Worm (Caenorhabditis elegans): ENCODE measurements around the gene flp-21.

- TF ChIP-seq nhr-27 (tag; optimal IDR thresholded peaks at IDR 0.05) (no peak), ZK185.1 (tag; optimal IDR thresholded peaks at IDR 0.05; ENCODE audit: poor library complexity, severe bottlenecking) (no peak), cebp-1 (GFP tag; IDR thresholded peaks at IDR 0.05) (no peak), cebp-1 (tag; optimal IDR thresholded peaks at IDR 0.05) (no peak), sea-2 (GFP tag; IDR thresholded peaks at IDR 0.05) (no peak), rec-8 (tag; optimal IDR thresholded peaks at IDR 0.05) (no peak)
Observed at ce11 chrV:7826362-7826761, 33.2 kb downstream of the flp-21 start.

Measured in whole organism, young adult.